Fruit fly (Drosophila melanogaster): ENCODE measurements around the gene PGAP5.

PGAP5 gene

DNA sequence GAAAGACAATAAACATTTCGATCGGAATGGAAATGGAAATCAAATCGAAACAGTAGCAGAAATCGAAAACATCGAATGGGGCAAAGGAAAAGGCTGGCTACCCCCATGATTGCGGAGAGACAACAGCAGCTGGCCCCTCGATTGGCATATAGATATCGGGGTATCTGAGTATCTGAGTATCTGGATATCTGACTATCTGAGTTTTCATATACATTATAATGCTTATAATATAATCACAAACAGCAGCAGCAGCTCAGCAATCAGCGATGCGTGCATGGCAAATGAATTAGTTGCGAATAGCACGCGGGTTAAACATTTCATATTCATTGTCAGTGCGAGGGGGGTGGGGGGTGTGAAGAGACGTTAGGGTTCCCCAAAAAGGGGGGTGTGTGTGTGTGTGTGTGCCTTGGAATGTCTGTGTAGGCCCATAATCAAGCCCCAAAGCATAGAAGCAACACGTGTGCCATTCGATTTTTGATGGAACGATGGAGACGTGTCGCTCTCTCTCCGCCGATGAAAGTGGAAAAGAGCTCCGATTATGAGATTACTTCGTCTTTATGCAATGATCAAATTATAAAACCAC is 28.0 kb upstream of the PGAP5 start (continued):
- TF ChIP-seq tx (GFP tag; optimal IDR thresholded peaks at IDR 0.05) (no peak), tgo (GFP tag; IDR thresholded peaks at IDR 0.05) (no peak), Hr78 (GFP tag; optimal IDR thresholded peaks at IDR 0.05) (no peak), ERR (GFP tag; optimal IDR thresholded peaks at IDR 0.05) (no peak), CG6791 (GFP tag; IDR thresholded peaks at IDR 0.05; ENCODE audit: partially characterized antibody) (no peak), Elba2 (GFP tag; optimal IDR thresholded peaks at IDR 0.05) (no peak), scrt (GFP tag; optimal IDR thresholded peaks at IDR 0.05) (peak; percentile 22), Asciz (GFP tag; optimal IDR thresholded peaks at IDR 0.05) (no peak), ab (GFP tag; optimal IDR thresholded peaks at IDR 0.05) (no peak), onecut (GFP tag; IDR thresholded peaks at IDR 0.05) (no peak), ase (GFP tag; IDR thresholded peaks at IDR 0.05) (no peak), so (GFP tag; IDR thresholded peaks at IDR 0.05) (no peak), seq (GFP tag; IDR thresholded peaks at IDR 0.05) (no peak), D19A (tag; optimal IDR thresholded peaks at IDR 0.05) (no peak), slbo (GFP tag; IDR thresholded peaks at IDR 0.05) (no peak), CG6175 (GFP tag; IDR thresholded peaks at IDR 0.05) (no peak), CG5953 (GFP tag; IDR thresholded peaks at IDR 0.05) (no peak)

DNA sequence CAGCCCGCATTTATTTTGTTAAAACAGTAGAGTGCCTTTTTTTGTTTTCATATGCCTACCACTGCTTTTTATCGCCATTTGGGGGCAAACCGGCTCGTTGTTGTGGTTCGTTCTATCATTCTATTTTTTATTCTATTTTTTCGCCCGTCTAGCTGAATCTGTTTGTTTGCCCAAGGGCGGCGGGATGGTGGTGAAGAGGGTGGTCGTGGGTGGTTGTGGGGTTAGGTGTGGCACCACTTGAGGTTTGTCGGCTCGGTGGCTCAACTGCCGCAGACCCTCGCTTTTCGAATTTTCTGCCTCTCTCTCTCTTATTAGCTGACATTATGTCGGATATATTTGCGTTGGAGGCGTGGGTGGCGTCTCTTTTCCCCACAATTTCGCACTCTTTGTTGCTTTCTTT is 27.1 kb upstream of the PGAP5 start:
- TF ChIP-seq phol (tag; optimal IDR thresholded peaks at IDR 0.05) (no peak), mam (GFP tag; optimal IDR thresholded peaks at IDR 0.05) (no peak), chinmo (GFP tag; IDR thresholded peaks at IDR 0.05; ENCODE audit: partially characterized antibody) (0 out of 4 replicates have a peak, but pooled peaks have one; percentile 64), Drgx (GFP tag; IDR thresholded peaks at IDR 0.05) (0 out of 2 replicates have a peak, but pooled peaks have one; percentile 20), CG1529 (GFP tag; optimal IDR thresholded peaks at IDR 0.05) (no peak), CG10654 (GFP tag; optimal IDR thresholded peaks at IDR 0.05) (no peak), CG34376 (GFP tag; optimal IDR thresholded peaks at IDR 0.05) (no peak), p53 (GFP tag; optimal IDR thresholded peaks at IDR 0.05) (no peak), disco-r (GFP tag; optimal IDR thresholded peaks at IDR 0.05) (no peak), salm (tag; optimal IDR thresholded peaks at IDR 0.05) (no peak), CG1233 (GFP tag; optimal IDR thresholded peaks at IDR 0.05) (no peak), CG13287 (GFP tag; IDR thresholded peaks at IDR 0.05; ENCODE audit: partially characterized antibody) (peak; percentile 23; the same call in 1 of the 2 replicates), CG1647 (GFP tag; optimal IDR thresholded peaks at IDR 0.05) (no peak), CG1832 (GFP tag; optimal IDR thresholded peaks at IDR 0.05) (no peak), Dbx (GFP tag; IDR thresholded peaks at IDR 0.05) (0 out of 3 replicates have a peak, but pooled peaks have one; percentile 29), hb (GFP tag; IDR thresholded peaks at IDR 0.05; ENCODE audit: partially characterized antibody) (no peak), odd (GFP tag; optimal IDR thresholded peaks at IDR 0.05) (no peak), Nf-YC (tag; optimal IDR thresholded peaks at IDR 0.05) (no peak), CG16813 (GFP tag; IDR thresholded peaks at IDR 0.05; ENCODE audit: partially characterized antibody) (no peak), CG31388 (GFP tag; optimal IDR thresholded peaks at IDR 0.05) (no peak), danr (GFP tag; IDR thresholded peaks at IDR 0.05) (no peak), CG32532 (GFP tag; IDR thresholded peaks at IDR 0.05) (no peak), Stat92E (GFP tag; optimal IDR thresholded peaks at IDR 0.05) (no peak), CG12071 (GFP tag; optimal IDR thresholded peaks at IDR 0.05) (no peak), CG10209 (GFP tag; optimal IDR thresholded peaks at IDR 0.05) (no peak), CG6175 (GFP tag; IDR thresholded peaks at IDR 0.05) (peak; percentile 93), ftz-f1 (GFP tag; optimal IDR thresholded peaks at IDR 0.05) (peak; percentile 69), Scr (GFP tag; IDR thresholded peaks at IDR 0.05; ENCODE audit: partially characterized antibody) (peak; percentile 17; the same call in 1 of the 2 replicates), dmrt99B (tag; optimal IDR thresholded peaks at IDR 0.05) (no peak), CG2678 (tag; optimal IDR thresholded peaks at IDR 0.05) (no peak), CG30431 (GFP tag; optimal IDR thresholded peaks at IDR 0.05) (no peak), eve (GFP tag; optimal IDR thresholded peaks at IDR 0.05) (no peak), dimm (GFP tag; IDR thresholded peaks at IDR 0.05) (no peak), CkIIα-i1 (GFP tag; IDR thresholded peaks at IDR 0.05) (no peak), Asciz (GFP tag; optimal IDR thresholded peaks at IDR 0.05) (no peak)
